Fruit fly (Drosophila melanogaster) ovary, adult (tissue): ENCODE measurements around the gene CG14135.

Source experiments
- CG17801 ChIP-seq: fragments of 200-800 bp; optimal IDR thresholded peaks from 2 replicates; lab custom pipeline; 2019; ENCODE audit warnings: missing biosample characterization, mild to moderate bottlenecking, missing genetic modification characterization, moderate library complexity; ENCODE audit not compliant: partially characterized antibody

The CG14135 gene

DNA sequence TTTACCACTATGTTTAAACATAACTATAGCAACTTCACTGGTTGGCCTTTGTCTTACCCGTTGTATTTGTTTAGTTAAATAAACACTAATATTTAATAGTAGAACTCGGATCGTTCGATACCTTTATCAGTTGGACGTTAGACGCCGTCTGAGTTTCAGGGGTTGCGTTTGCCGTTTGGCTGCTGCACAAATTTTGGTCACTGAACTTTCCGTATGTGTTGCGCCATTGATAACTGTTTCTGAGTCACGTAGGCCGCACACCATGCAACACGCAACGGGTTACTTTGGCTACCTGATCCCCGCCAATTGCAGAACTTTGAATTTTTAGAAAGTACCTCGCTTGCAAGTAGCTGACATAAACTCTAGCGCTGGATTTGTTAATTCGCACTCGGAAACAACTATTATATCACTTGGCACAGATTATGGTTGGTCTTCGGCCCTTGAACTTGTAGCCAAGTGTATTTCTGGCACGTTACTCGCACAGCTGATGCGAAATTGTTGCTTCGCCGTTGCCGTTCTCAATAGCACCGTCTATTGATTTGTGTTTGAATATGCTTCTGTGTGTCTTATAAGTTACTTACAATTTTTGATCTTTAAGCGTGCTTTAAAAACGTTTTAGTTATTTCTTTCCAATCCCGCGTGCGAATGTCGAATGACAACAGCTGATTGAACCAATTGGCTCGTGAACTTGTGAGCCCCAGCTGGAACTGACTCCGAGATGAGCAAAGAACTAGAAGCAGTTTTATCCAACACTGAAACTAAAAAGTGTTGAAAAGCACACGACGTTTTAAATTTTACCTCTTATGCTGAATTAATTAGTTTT is 5.1 kb downstream of the CG14135 start, which contains the start of gene Dph1:
Dph1 (minus strand) TSS at position 670 of the 823 bp plus-strand sequence.
- peak; percentile 75 for TF ChIP-seq CG17801 (GFP tag; lab: Kevin White, UChicago)

DNA sequence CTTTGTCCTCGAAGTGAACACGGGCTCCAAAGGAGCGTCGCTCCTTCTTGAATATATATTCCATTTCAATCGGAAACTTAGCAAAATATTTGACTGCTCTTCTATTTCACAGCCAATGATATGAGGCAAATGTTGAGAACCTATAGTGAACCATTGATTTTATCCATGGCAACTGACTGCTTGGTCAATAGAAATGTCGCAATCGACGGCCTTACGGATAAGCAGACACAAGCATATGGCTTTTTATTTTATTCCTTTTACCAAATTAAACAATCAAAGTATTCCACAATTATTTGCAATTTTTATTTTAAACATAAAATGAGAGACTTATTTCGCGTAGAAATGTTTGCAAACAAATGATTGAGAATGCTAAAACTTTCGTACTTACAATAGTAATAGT is 7.8 kb downstream of the CG14135 start, which contains the start of gene Dnai2:
Dnai2 (minus strand) TSS at position 101 of the 400 bp plus-strand sequence.
- TF ChIP-seq CG17801 (GFP tag; lab: Kevin White, UChicago) = no peak

DNA sequence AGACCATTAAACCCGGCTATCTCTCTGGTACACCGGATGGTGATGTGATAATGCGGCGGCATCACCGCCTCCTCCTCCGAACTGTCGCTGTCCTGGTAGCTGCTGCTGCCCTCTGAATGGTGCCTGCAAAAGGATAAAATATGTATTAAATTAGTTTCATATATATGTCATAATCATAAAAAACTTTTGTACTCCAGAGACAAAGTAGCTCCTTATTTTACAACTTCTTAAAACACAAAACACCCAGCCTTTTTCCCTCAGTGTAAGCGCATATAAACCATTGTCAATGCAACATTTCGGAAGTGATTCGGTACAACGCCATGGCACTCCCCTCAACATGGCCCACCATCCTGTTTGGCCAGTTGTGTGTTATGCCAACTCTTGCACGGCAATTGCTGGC is 10.3 kb downstream of the CG14135 start:
- TF ChIP-seq CG17801 (GFP tag; lab: Kevin White, UChicago) = no peak

DNA sequence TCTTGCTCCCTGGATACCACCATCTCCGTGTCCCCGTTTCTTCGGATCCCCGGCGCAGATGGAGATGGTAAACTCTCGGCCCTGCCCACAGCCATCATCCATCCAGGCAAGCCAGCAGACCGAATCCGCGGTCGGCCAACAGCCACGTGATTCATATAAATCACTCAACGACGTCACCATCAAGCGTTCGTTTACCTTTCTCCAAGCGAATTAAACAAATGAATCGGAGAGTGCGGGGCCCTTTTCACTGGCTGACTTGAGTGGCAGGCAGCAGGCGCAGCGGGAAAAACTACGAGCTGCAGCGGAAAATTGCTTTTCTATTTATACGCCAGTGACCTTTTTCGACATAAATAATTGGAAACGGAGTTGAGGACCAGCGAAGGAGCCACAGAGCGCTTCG is 12.2 kb downstream of the CG14135 start:
- no peak for TF ChIP-seq CG17801 (GFP tag; lab: Kevin White, UChicago)

DNA sequence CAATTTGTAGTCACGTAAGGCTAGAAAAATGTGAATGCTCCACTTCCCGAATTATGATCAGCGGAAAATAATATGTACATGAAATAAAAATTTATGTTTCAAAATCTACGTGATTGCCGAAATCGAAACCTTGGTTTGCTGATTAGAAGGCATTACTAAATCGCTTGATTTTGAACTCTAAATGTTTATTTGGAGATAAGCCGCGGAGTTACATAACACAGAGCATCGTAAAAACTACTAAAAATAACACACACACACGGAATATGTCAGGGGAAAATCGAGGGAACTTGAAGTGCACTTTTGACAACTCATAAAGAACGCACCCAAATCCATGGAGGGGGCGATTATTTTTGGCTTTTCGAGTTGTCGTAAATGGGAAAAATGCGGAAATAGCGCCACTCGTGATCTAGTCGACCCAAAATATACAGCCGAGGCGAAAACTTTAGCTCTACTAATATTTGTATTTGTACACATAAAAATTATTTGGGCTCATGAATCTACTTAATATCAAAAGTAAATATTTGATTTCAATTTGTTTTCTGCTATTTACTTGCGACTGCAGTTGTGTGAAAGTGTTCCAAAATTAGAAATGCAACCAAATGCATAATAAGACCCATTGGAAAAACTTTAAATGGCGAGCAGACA is 13.7 kb downstream of the CG14135 start:
- TF ChIP-seq CG17801 (GFP tag; lab: Kevin White, UChicago) = no peak

- peak; percentile 7 for TF ChIP-seq CG17801 (GFP tag; lab: Kevin White, UChicago)
These were observed 16.7 kb downstream of the CG14135 start, which contains the start of gene CG11658 for dm6 chr3L:11707978-11708632. Gene CG11658, minus strand, starts transcription at chr3L:11708553.

DNA sequence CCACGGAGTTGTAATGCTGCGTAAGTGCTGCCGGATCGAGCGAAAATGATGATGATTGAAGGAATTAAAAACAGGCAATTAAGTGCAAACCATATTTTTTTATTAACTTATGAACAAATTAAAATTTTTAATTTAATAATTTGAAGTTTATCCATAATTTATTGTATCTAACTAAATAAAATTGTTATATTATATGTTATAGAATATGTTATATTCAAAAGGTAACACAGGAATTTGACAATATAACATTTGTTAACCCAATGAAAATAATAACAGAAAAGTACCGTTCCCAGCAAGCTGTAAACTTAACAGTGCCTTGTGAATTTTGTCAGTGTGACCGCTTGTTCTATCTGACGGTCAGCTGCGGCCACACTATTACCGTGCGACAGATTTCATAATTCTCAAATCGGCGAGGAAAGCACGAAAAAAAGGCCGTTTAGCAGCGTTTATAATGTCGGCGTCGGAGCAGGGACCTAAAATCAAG is 17.3 kb downstream of the CG14135 start, which contains the start of the genes Ccdc56 and mtTFB1:
Ccdc56 (plus strand) TSS at position 347 of the 484 bp plus-strand sequence.
mtTFB1 (plus strand) TSS at position 347 of the 484 bp plus-strand sequence.
- no peak for TF ChIP-seq CG17801 (GFP tag; lab: Kevin White, UChicago)

DNA sequence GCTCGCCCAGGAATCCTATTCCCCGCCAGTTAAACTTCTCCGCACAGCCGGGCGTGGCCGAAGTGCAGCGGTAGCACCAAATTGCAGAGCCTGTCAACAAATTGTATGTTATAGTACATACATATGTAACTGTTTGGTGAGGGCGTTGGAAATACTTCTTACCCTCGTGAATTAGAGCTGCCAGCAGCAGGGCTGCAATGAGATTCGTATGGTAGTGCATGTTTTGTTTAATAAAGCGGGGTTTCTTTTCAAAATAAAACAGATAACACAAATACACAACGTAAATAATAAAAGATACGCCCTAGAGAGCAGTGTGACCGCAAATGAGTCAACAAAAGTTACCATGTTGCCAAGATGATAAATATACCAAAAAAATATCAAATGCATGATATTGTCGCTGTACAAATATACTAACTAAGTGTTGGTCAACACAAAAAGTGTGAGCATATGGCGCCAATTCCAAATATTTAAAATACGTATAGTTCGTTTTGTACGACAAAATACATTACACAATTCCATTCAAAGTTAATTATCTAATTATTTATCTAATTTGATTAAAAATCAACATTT is 19.8 kb downstream of the CG14135 start, which contains the start of gene crim:
crim (minus strand) TSS at position 328 of the 570 bp plus-strand sequence.
- TF ChIP-seq CG17801 (GFP tag; lab: Kevin White, UChicago) = no peak

- TF ChIP-seq CG17801 (GFP tag; lab: Kevin White, UChicago) = no peak
These were observed 20.4 kb downstream of the CG14135 start for dm6 chr3L:11711789-11712188.

dm6 chr3L:11712839-11713238 is 21.5 kb downstream of the CG14135 start:
- no peak for TF ChIP-seq CG17801 (GFP tag; lab: Kevin White, UChicago)

DNA sequence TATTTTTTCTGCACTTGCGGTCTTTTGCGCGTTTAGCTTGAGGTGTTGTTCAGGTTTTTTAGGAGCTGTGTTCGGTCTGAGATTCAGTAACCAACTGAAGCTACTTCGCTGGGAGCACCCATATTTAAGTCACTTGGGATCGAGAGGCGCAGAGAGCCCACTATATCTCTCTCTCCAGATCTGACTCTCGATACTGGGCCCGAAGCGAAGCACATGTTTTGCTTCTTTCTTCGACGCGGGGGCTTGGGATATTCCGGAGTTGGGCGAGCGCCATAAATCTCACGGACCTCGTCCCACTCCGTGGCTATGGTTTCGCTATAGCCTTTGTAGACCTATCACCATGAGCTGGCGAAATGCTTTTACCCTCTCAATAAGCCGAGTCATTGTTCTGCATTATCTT is 23.8 kb downstream of the CG14135 start, which contains the start of gene CG14132:
CG14132 (minus strand) TSS at position 99 of the 400 bp plus-strand sequence.
- TF ChIP-seq CG17801 (GFP tag; lab: Kevin White, UChicago) = no peak

DNA sequence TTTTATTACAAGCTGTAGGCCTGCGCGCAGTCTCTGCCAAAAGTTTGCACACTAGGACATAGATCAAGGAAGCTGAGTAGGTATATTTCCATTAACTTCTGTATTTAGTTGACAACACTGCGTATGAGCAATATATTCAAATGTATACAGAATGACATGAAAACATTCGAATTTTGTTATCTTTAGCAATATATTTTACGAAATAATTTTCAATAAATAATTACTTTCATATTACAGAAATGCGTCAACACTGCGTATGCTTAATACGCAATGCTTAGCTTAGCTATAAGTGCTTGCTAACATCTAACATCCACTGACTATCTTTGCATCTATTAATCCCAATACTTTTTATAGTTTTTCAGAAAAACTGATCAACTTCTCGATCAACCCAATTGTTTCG is 25.0 kb downstream of the CG14135 start:
- no peak for TF ChIP-seq CG17801 (GFP tag; lab: Kevin White, UChicago)

dm6 chr3L:11716899-11717298 is 25.5 kb downstream of the CG14135 start:
- no peak for TF ChIP-seq CG17801 (GFP tag; lab: Kevin White, UChicago)

dm6 chr3L:11717300-11717699 is 25.9 kb downstream of the CG14135 start:
- TF ChIP-seq CG17801 (GFP tag; lab: Kevin White, UChicago) = no peak
